Fruit fly (Drosophila melanogaster) whole organism, embryonic: ENCODE measurements around the gene CG3347.

ENCODE experiments used
- C15 ChIP-seq: fragments of 200-800 bp; sonication (Bioruptor generic); IDR thresholded peaks from 3 replicates; pipeline ENCODE4 v1.3.6; 2022; ENCODE audit warnings: missing biosample characterization, missing genetic modification characterization
- CG10209 ChIP-seq: fragments of 200-800 bp; sonication (Bioruptor generic); optimal IDR thresholded peaks from 3 replicates; lab custom pipeline; 2017; ENCODE audit warnings: missing biosample characterization, mild to moderate bottlenecking, missing genetic modification characterization, missing genetic modification reagents
- CG11456 ChIP-seq: fragments of 200-800 bp; sonication (Bioruptor generic); IDR thresholded peaks from 3 replicates; pipeline ENCODE4 v1.3.6; 2022; ENCODE audit warnings: missing biosample characterization, missing genetic modification characterization
- CG12942 ChIP-seq: fragments of 200-800 bp; sonication (Bioruptor generic); optimal IDR thresholded peaks from 3 replicates; lab custom pipeline; 2016; ENCODE audit warnings: missing biosample characterization, missing genetic modification characterization
- CG16815 ChIP-seq: fragments of 200-800 bp; sonication (Bioruptor generic); optimal IDR thresholded peaks from 3 replicates; lab custom pipeline; 2017; ENCODE audit warnings: missing biosample characterization, mild to moderate bottlenecking, missing genetic modification characterization
- CG17186 ChIP-seq: fragments of 200-800 bp; sonication (Bioruptor generic); optimal IDR thresholded peaks from 3 replicates; lab custom pipeline; 2017; ENCODE audit warnings: missing biosample characterization, missing genetic modification reagents, missing genetic modification characterization
- CG17328 ChIP-seq: fragments of 200-800 bp; sonication (Bioruptor generic); IDR thresholded peaks from 2 replicates; pipeline ENCODE4 v1.3.6; 2022; ENCODE audit warnings: missing biosample characterization, missing genetic modification characterization
- CG17612 ChIP-seq: fragments of 200-800 bp; sonication (Bioruptor generic); IDR thresholded peaks from 2 replicates; pipeline ENCODE4 v1.3.6; 2022; ENCODE audit warnings: missing biosample characterization, missing genetic modification characterization
- CG18262 ChIP-seq: fragments of 200-800 bp; optimal IDR thresholded peaks from 3 replicates; lab custom pipeline; 2019; ENCODE audit warnings: missing biosample characterization, mild to moderate bottlenecking, missing genetic modification characterization, moderate library complexity
- CG18476 ChIP-seq: fragments of 200-800 bp; sonication (Bioruptor generic); optimal IDR thresholded peaks from 2 replicates; lab custom pipeline; 2016; ENCODE audit warnings: missing biosample characterization, mild to moderate bottlenecking, missing genetic modification characterization
- CG18619 ChIP-seq: fragments of 200-800 bp; sonication (Bioruptor generic); optimal IDR thresholded peaks from 3 replicates; lab custom pipeline; 2017; ENCODE audit warnings: missing biosample characterization, mild to moderate bottlenecking, missing genetic modification characterization
- CG2129 ChIP-seq: fragments of 200-800 bp; sonication (Bioruptor generic); IDR thresholded peaks from 2 replicates; pipeline ENCODE4 v1.3.6; 2022; ENCODE audit warnings: missing biosample characterization, missing genetic modification characterization; ENCODE audit not compliant: partially characterized antibody
- CG31224 ChIP-seq: fragments of 200-800 bp; sonication (Bioruptor generic); IDR thresholded peaks from 2 replicates; pipeline ENCODE4 v1.3.6; 2022; ENCODE audit warnings: missing biosample characterization, missing genetic modification characterization
- CG34376 ChIP-seq: fragments of 200-800 bp; sonication (Bioruptor generic); optimal IDR thresholded peaks from 2 replicates; lab custom pipeline; 2018; ENCODE audit warnings: missing biosample characterization, mild to moderate bottlenecking, missing genetic modification characterization
- CG4282 ChIP-seq: fragments of 200-800 bp; sonication (Bioruptor generic); optimal IDR thresholded peaks from 2 replicates; lab custom pipeline; 2016; ENCODE audit warnings: missing biosample characterization, missing genetic modification characterization
- CG6854 ChIP-seq: fragments of 200-800 bp; sonication (Bioruptor generic); optimal IDR thresholded peaks from 3 replicates; lab custom pipeline; 2017; ENCODE audit warnings: missing biosample characterization, mild to moderate bottlenecking, missing genetic modification characterization
- CG9727 ChIP-seq: fragments of 200-800 bp; sonication (Bioruptor generic); optimal IDR thresholded peaks from 3 replicates; lab custom pipeline; 2017; ENCODE audit warnings: missing biosample characterization, mild to moderate bottlenecking, missing genetic modification characterization
- CG9797 ChIP-seq: fragments of 200-800 bp; sonication (Bioruptor generic); optimal IDR thresholded peaks from 3 replicates; lab custom pipeline; 2018; ENCODE audit warnings: missing biosample characterization, mild to moderate bottlenecking, missing genetic modification characterization
- CG9817 ChIP-seq: fragments of 200-800 bp; sonication (Bioruptor generic); optimal IDR thresholded peaks from 2 replicates; lab custom pipeline; 2018; ENCODE audit warnings: missing biosample characterization, mild to moderate bottlenecking, missing genetic modification characterization, moderate library complexity
- CoRest ChIP-seq: fragments of 200-800 bp; sonication (Bioruptor generic); optimal IDR thresholded peaks from 3 replicates; lab custom pipeline; 2018; ENCODE audit warnings: missing biosample characterization, mild to moderate bottlenecking, missing genetic modification characterization, moderate library complexity
- Hmx ChIP-seq: fragments of 200-800 bp; sonication (Bioruptor generic); optimal IDR thresholded peaks from 2 replicates; lab custom pipeline; 2016; ENCODE audit warnings: missing biosample characterization, missing genetic modification characterization
- Lim3 ChIP-seq: fragments of 200-800 bp; sonication (Bioruptor generic); IDR thresholded peaks from 2 replicates; pipeline ENCODE4 v1.3.6; 2022; ENCODE audit warnings: missing biosample characterization, missing genetic modification characterization
- Mad ChIP-seq: fragments of 200-800 bp; sonication (Bioruptor generic); optimal IDR thresholded peaks from 2 replicates; lab custom pipeline; 2016; ENCODE audit warnings: missing biosample characterization, missing genetic modification characterization
- Meics ChIP-seq: fragments of 200-800 bp; sonication (Bioruptor generic); optimal IDR thresholded peaks from 2 replicates; lab custom pipeline; 2017; ENCODE audit warnings: missing biosample characterization, mild to moderate bottlenecking, missing genetic modification characterization
- Nf-YA ChIP-seq: fragments of 200-800 bp; sonication (Bioruptor generic); IDR thresholded peaks from 2 replicates; pipeline ENCODE4 v1.3.6; 2022; ENCODE audit warnings: missing biosample characterization, missing genetic modification characterization
- Pdp1 ChIP-seq, 2 experiments: fragments of 200-800 bp; sonication (Bioruptor generic); optimal IDR thresholded peaks; 3 replicates each; lab custom pipeline; 2016; ENCODE audit warnings: missing biosample characterization in 2 of 2, missing genetic modification characterization in 2 of 2, mild to moderate bottlenecking in 1 of 2, moderate library complexity in 1 of 2
- ab ChIP-seq: fragments of 200-800 bp; sonication (Bioruptor generic); optimal IDR thresholded peaks from 2 replicates; lab custom pipeline; 2016; ENCODE audit warnings: missing biosample characterization, missing genetic modification characterization
- bcd ChIP-seq: fragments of 200-800 bp; sonication (Bioruptor generic); optimal IDR thresholded peaks from 2 replicates; lab custom pipeline; 2017; ENCODE audit warnings: missing biosample characterization, mild to moderate bottlenecking, missing genetic modification characterization
- cad ChIP-seq: fragments of >200 bp; optimal IDR thresholded peaks from 2 replicates; lab custom pipeline; 2017; ENCODE audit warnings: missing biosample characterization, missing genetic modification characterization
- cato ChIP-seq: fragments of 200-800 bp; sonication (Bioruptor generic); optimal IDR thresholded peaks from 2 replicates; lab custom pipeline; 2016; ENCODE audit warnings: missing biosample characterization, missing genetic modification characterization, borderline replicate concordance
- chm ChIP-seq: fragments of 200-800 bp; sonication (Bioruptor generic); IDR thresholded peaks from 2 replicates; pipeline ENCODE4 v1.3.6; 2022; ENCODE audit warnings: missing biosample characterization, missing genetic modification characterization
- crc ChIP-seq: fragments of 200-800 bp; sonication (Bioruptor generic); optimal IDR thresholded peaks from 2 replicates; lab custom pipeline; 2016; ENCODE audit warnings: missing biosample characterization, missing genetic modification characterization
- da ChIP-seq: fragments of 200-800 bp; sonication (Bioruptor generic); optimal IDR thresholded peaks from 2 replicates; lab custom pipeline; 2016; ENCODE audit warnings: missing biosample characterization, missing genetic modification characterization
- dmrt99B ChIP-seq: fragments of 200-800 bp; sonication (Bioruptor generic); optimal IDR thresholded peaks from 2 replicates; lab custom pipeline; 2018; ENCODE audit warnings: missing biosample characterization, mild to moderate bottlenecking, missing genetic modification characterization, moderate library complexity
- ewg ChIP-seq: fragments of 200-800 bp; sonication (Bioruptor generic); optimal IDR thresholded peaks from 3 replicates; lab custom pipeline; 2017; ENCODE audit warnings: mild to moderate bottlenecking, missing biosample characterization, missing genetic modification reagents, missing genetic modification characterization
- grn ChIP-seq: fragments of 200-800 bp; sonication (Bioruptor generic); optimal IDR thresholded peaks from 3 replicates; lab custom pipeline; 2017; ENCODE audit warnings: missing biosample characterization, missing genetic modification characterization
- gt ChIP-seq: fragments of 200-800 bp; sonication (Bioruptor generic); IDR thresholded peaks from 2 replicates; pipeline ENCODE4 v1.3.6; 2022; ENCODE audit warnings: missing biosample characterization, missing genetic modification characterization
- her ChIP-seq: fragments of 200-800 bp; sonication (Bioruptor generic); optimal IDR thresholded peaks from 2 replicates; lab custom pipeline; 2016; ENCODE audit warnings: missing biosample characterization, missing genetic modification characterization
- ind ChIP-seq: fragments of 200-800 bp; sonication (Bioruptor generic); optimal IDR thresholded peaks from 3 replicates; lab custom pipeline; 2016; ENCODE audit warnings: missing biosample characterization, missing genetic modification characterization
- kni ChIP-seq: fragments of 200-800 bp; sonication (Bioruptor generic); optimal IDR thresholded peaks from 3 replicates; lab custom pipeline; 2017; ENCODE audit warnings: mild to moderate bottlenecking, missing biosample characterization, missing genetic modification reagents, missing genetic modification characterization
- lbe ChIP-seq: fragments of 200-800 bp; sonication (Bioruptor generic); optimal IDR thresholded peaks from 2 replicates; lab custom pipeline; 2016; ENCODE audit warnings: missing biosample characterization, mild to moderate bottlenecking, missing genetic modification characterization
- lov ChIP-seq, 2 experiments: fragments of 200-800 bp in 1 of 2; fragments of >200 bp in 1 of 2; sonication (Bioruptor generic) in 1 of 2; IDR thresholded peaks in 1 of 2; optimal IDR thresholded peaks in 1 of 2; 2 replicates in 1 of 2; 3 replicates in 1 of 2; pipeline versions ENCODE4 v1.3.6 to Lab custom; 2017 to 2022; ENCODE audit warnings: missing biosample characterization in 1 of 2, missing genetic modification characterization in 1 of 2
- pnt ChIP-seq: fragments of 200-800 bp; sonication (Bioruptor generic); optimal IDR thresholded peaks from 3 replicates; lab custom pipeline; 2016; ENCODE audit warnings: missing biosample characterization, missing genetic modification characterization
- repo ChIP-seq: fragments of 200-800 bp; sonication (Bioruptor generic); optimal IDR thresholded peaks from 2 replicates; lab custom pipeline; 2016; ENCODE audit warnings: missing biosample characterization, missing genetic modification characterization
- sna ChIP-seq: fragments of 200-800 bp; sonication (Bioruptor generic); IDR thresholded peaks from 2 replicates; pipeline ENCODE4 v1.3.6; 2022; ENCODE audit warnings: missing biosample characterization, missing genetic modification characterization; ENCODE audit not compliant: partially characterized antibody
- sob ChIP-seq: fragments of 200-800 bp; sonication (Bioruptor generic); IDR thresholded peaks from 2 replicates; pipeline ENCODE4 v1.3.6; 2022; ENCODE audit warnings: missing biosample characterization, missing genetic modification characterization
- ssp ChIP-seq: fragments of 200-800 bp; sonication (Bioruptor generic); IDR thresholded peaks from 2 replicates; pipeline ENCODE4 v1.3.6; 2022; ENCODE audit warnings: missing biosample characterization, missing genetic modification characterization
- usp ChIP-seq: fragments of >200 bp; optimal IDR thresholded peaks from 2 replicates; lab custom pipeline; 2017; ENCODE audit warnings: missing biosample characterization, missing genetic modification characterization
- yki ChIP-seq: fragments of >200 bp; optimal IDR thresholded peaks from 3 replicates; lab custom pipeline; 2018

The CG3347 gene

DNA sequence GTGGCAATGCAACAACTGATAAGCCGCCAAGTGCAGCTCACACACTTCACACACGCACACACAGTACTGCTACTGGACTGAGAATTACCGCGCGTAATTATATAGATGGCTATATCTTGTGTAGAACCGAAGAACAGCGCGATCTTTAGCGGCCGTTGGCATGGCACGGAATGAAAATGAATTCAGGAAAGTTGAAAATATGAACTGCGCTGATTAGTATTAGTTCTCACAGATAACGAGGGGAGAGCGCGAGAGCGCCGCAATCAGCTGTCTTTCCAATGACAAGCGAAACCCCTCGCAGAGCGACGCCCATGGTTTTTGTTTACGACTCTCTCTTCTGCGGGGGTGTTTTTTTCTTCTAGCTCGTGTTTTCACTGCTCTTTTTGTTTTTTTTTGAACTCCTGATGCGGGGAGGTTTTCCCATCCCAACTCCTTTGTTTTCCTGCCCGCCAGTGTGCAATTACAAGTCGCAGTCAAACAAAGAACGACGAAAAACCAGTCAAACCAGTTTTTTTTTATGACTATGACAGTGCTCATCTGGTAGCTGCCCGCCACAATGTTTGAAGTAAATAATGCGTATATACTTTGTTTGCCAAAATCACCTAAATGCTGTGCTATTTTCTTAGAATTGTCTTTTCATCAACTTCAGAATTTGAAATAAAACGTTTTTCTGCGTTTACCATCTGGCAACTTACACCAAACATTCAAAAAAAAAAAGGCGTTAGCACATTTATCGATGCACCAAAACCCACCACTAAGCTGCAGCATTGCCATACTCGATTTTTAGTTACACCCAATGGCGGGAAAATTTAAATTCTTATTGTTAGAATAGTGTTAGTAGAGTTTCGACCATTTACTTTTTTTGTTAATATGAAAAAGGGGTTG is 34.0 kb downstream of the CG3347 start, which contains the start of gene CG9663 (continued):
- peak in 1 of 2 experiments; percentile 50 for TF ChIP-seq Pdp1 (GFP tag; optimal IDR thresholded peaks at IDR 0.05; lab: Kevin White, UChicago)
- TF ChIP-seq CG17612 (GFP tag; lab: Robert Waterston, UW) = no peak
- TF ChIP-seq CG6854 (GFP tag; lab: Kevin White, UChicago) = peak; percentile 18
- TF ChIP-seq Nf-YA (GFP tag; lab: Robert Waterston, UW) = 0 out of 2 replicates have a peak, but pooled peaks have one; percentile 6
- no peak for TF ChIP-seq CG11456
- no peak for TF ChIP-seq ind (GFP tag; lab: Kevin White, UChicago)
- TF ChIP-seq cato (GFP tag; lab: Kevin White, UChicago) = no peak
- TF ChIP-seq CG34376 = peak; percentile 68
- TF ChIP-seq Meics (GFP tag; lab: Kevin White, UChicago) = peak; percentile 17
- no peak for TF ChIP-seq CG12942 (GFP tag; lab: Kevin White, UChicago)
- peak; percentile 86 for TF ChIP-seq kni (GFP tag; lab: Kevin White, UChicago)
- TF ChIP-seq repo (GFP tag; lab: Kevin White, UChicago) = no peak
- TF ChIP-seq pnt = no peak
- TF ChIP-seq grn (GFP tag; lab: Kevin White, UChicago) = peak; percentile 87
- TF ChIP-seq sob (GFP tag; lab: Robert Waterston, UW) = peak; percentile 62; the same call in 1 of the 2 replicates
- no peak for TF ChIP-seq dmrt99B
- TF ChIP-seq CG9727 (GFP tag; lab: Kevin White, UChicago) = peak; percentile 6
- peak; percentile 27 for TF ChIP-seq CG4282
- TF ChIP-seq sna (GFP tag; lab: Robert Waterston, UW) = peak; percentile 52; the same call in 1 of the 2 replicates
- no peak for TF ChIP-seq C15 (GFP tag; lab: Robert Waterston, UW)
- TF ChIP-seq Lim3 (GFP tag; lab: Robert Waterston, UW) = no peak
- TF ChIP-seq CG18262 (tag; lab: Kevin White, UChicago) = peak; percentile 10
- peak; percentile 25 for TF ChIP-seq her
- TF ChIP-seq CoRest (tag; lab: Kevin White, UChicago) = peak; percentile 17
- TF ChIP-seq lov (optimal IDR thresholded peaks at IDR 0.05; lab: Kevin White, UChicago) = no peak
- TF ChIP-seq lov (GFP tag; IDR thresholded peaks at IDR 0.05; lab: Robert Waterston, UW) = no peak
- peak; percentile 78 for TF ChIP-seq CG9797
- TF ChIP-seq CG10209 (GFP tag; lab: Kevin White, UChicago) = no peak
- TF ChIP-seq Hmx (GFP tag; lab: Kevin White, UChicago) = no peak
- no peak for TF ChIP-seq CG18619 (GFP tag; lab: Kevin White, UChicago)
- no peak for TF ChIP-seq CG16815
- no peak for TF ChIP-seq ewg (GFP tag; lab: Kevin White, UChicago)
- no peak for TF ChIP-seq CG17328
- no peak for TF ChIP-seq CG9817
- no peak for TF ChIP-seq CG18476
- peak; percentile 25 for TF ChIP-seq ab (GFP tag; lab: Kevin White, UChicago)
- no peak for TF ChIP-seq bcd (GFP tag; lab: Kevin White, UChicago)
- TF ChIP-seq yki (lab: Kevin White, UChicago) = peak; percentile 26
- TF ChIP-seq lbe (GFP tag; lab: Kevin White, UChicago) = peak; percentile 43
- no peak for TF ChIP-seq cad (GFP tag; lab: Kevin White, UChicago)
- no peak for TF ChIP-seq gt (GFP tag; lab: Robert Waterston, UW)
- no peak for TF ChIP-seq CG2129 (GFP tag; lab: Robert Waterston, UW)
- TF ChIP-seq ssp (GFP tag; lab: Robert Waterston, UW) = no peak
- TF ChIP-seq chm (GFP tag; lab: Robert Waterston, UW) = peak; percentile 75
- TF ChIP-seq Mad = no peak
- TF ChIP-seq da = no peak
- peak; percentile 48; the same call in 1 of the 2 replicates for TF ChIP-seq CG31224 (GFP tag; lab: Robert Waterston, UW)
- no peak for TF ChIP-seq usp
- no peak for TF ChIP-seq crc (GFP tag; lab: Kevin White, UChicago)
- TF ChIP-seq CG17186 (GFP tag; lab: Kevin White, UChicago) = peak; percentile 18
